Worm (Caenorhabditis elegans) whole organism, L1 larva: ENCODE results near the gene F27B10.1.

Experiments
- C16A3.4 ChIP-seq: fragments of 150-350 bp; optimal IDR thresholded peaks from 2 replicates; lab custom pipeline; 2014; ENCODE audit warnings: missing biosample characterization, missing genetic modification characterization
- Y116A8C.19 ChIP-seq: sonication (generic microtip); optimal IDR thresholded peaks from 2 replicates; lab custom pipeline; 2016; ENCODE audit warnings: missing compliant biosample characterization, missing genetic modification characterization, borderline replicate concordance
- ama-1 ChIP-seq: fragments of 150-350 bp; optimal IDR thresholded peaks from 2 replicates; lab custom pipeline; 2014
- blmp-1 ChIP-seq: fragments of 150-350 bp; optimal IDR thresholded peaks from 2 replicates; lab custom pipeline; 2014; ENCODE audit warnings: missing biosample characterization, missing genetic modification characterization
- ceh-8 ChIP-seq: fragments of 200-800 bp; sonication (Bioruptor generic); optimal IDR thresholded peaks from 2 replicates; lab custom pipeline; 2018; ENCODE audit warnings: mild to moderate bottlenecking, missing genetic modification characterization, moderate library complexity, missing compliant biosample characterization
- dpl-1 ChIP-seq, 3 experiments: fragments of 150-350 bp in 2 of 3; sonication (generic microtip) in 1 of 3; optimal IDR thresholded peaks; 2 replicates each; lab custom pipeline; 2014 to 2017; ENCODE audit warnings: missing biosample characterization in 3 of 3, missing genetic modification characterization in 3 of 3, missing genetic modification reagents in 3 of 3
- efl-1 ChIP-seq, 4 experiments: fragments of 150-350 bp; optimal IDR thresholded peaks in 3 of 4; peaks in 1 of 4; 1 replicate in 1 of 4; 2 replicates in 3 of 4; lab custom pipeline; 2014; ENCODE audit warnings: missing biosample characterization in 2 of 4, missing genetic modification characterization in 2 of 4, missing genetic modification reagents in 2 of 4
- elt-2 ChIP-seq: sonication (generic microtip); optimal IDR thresholded peaks from 2 replicates; lab custom pipeline; 2016; ENCODE audit warnings: missing genetic modification characterization, mild to moderate bottlenecking, inconsistent platforms, missing compliant biosample characterization, missing genetic modification reagents
- elt-3 ChIP-seq, 6 experiments: fragments of 150-350 bp in 1 of 6; sonication (generic microtip); optimal IDR thresholded peaks; 2 replicates each; lab custom pipeline; 2017 to 2018; ENCODE audit warnings: missing biosample characterization in 6 of 6, missing genetic modification characterization in 6 of 6, inconsistent platforms in 1 of 6
- fkh-10 ChIP-seq: sonication (generic microtip); optimal IDR thresholded peaks from 2 replicates; lab custom pipeline; 2017; ENCODE audit warnings: missing biosample characterization, missing genetic modification reagents, missing genetic modification characterization
- grh-1 ChIP-seq: fragments of 200-800 bp; sonication (Bioruptor generic); IDR thresholded peaks from 2 replicates; pipeline ENCODE4 v1.3.6; 2022; ENCODE audit warnings: missing genetic modification reagents, missing genetic modification characterization, missing compliant biosample characterization
- irx-1 ChIP-seq: sonication (generic microtip); optimal IDR thresholded peaks from 2 replicates; lab custom pipeline; 2016; ENCODE audit warnings: missing genetic modification characterization, missing compliant biosample characterization
- lin-13 ChIP-seq: fragments of 150-350 bp; optimal IDR thresholded peaks from 2 replicates; lab custom pipeline; 2014; ENCODE audit warnings: missing biosample characterization, missing genetic modification reagents, missing genetic modification characterization
- lin-14 ChIP-seq: fragments of 200-800 bp; sonication (Bioruptor generic); optimal IDR thresholded peaks from 2 replicates; lab custom pipeline; 2018; ENCODE audit warnings: mild to moderate bottlenecking, missing genetic modification characterization, moderate library complexity, missing compliant biosample characterization
- lin-35 ChIP-seq, 2 experiments: fragments of 150-350 bp; optimal IDR thresholded peaks; 2 replicates each; lab custom pipeline; 2014; ENCODE audit warnings: missing biosample characterization in 2 of 2, missing genetic modification characterization in 2 of 2, missing genetic modification reagents in 2 of 2
- lir-3 ChIP-seq: sonication (generic microtip); optimal IDR thresholded peaks from 2 replicates; lab custom pipeline; 2016; ENCODE audit warnings: mild to moderate bottlenecking, missing genetic modification characterization, moderate library complexity, missing compliant biosample characterization; ENCODE audit not compliant: poor library complexity
- lsy-2 ChIP-seq, 2 experiments: fragments of 150-350 bp; optimal IDR thresholded peaks; 2 replicates each; lab custom pipeline; 2014; ENCODE audit warnings: missing biosample characterization in 2 of 2, missing genetic modification characterization in 2 of 2
- mdl-1 ChIP-seq, 2 experiments: fragments of 150-350 bp; optimal IDR thresholded peaks; 2 replicates each; lab custom pipeline; 2014 to 2017; ENCODE audit warnings: missing biosample characterization in 2 of 2, missing genetic modification characterization in 2 of 2, inconsistent platforms in 1 of 2
- mef-2 ChIP-seq: fragments of 150-350 bp; optimal IDR thresholded peaks from 2 replicates; lab custom pipeline; 2014; ENCODE audit warnings: missing biosample characterization, missing genetic modification characterization
- nhr-19 ChIP-seq: fragments of 200-800 bp; sonication (Bioruptor generic); conservative IDR thresholded peaks from 2 replicates; pipeline ENCODE4 v1.3.6; 2022; ENCODE audit warnings: missing genetic modification characterization, missing compliant biosample characterization
- nhr-20 ChIP-seq: sonication (generic microtip); optimal IDR thresholded peaks from 2 replicates; lab custom pipeline; 2016; ENCODE audit warnings: mild to moderate bottlenecking, missing genetic modification characterization, missing compliant biosample characterization
- nhr-47 ChIP-seq: sonication (generic microtip); optimal IDR thresholded peaks from 2 replicates; lab custom pipeline; 2016; ENCODE audit warnings: mild to moderate bottlenecking, missing genetic modification characterization, moderate library complexity, missing compliant biosample characterization
- nhr-71 ChIP-seq: sonication (generic microtip); optimal IDR thresholded peaks from 2 replicates; lab custom pipeline; 2016; ENCODE audit warnings: mild to moderate bottlenecking, missing genetic modification characterization, moderate library complexity, missing compliant biosample characterization
- nhr-85 ChIP-seq: sonication (generic microtip); peaks from one replicate; lab custom pipeline; 2016; ENCODE audit warnings: missing genetic modification characterization, inconsistent platforms, missing compliant biosample characterization
- nhr-90 ChIP-seq: sonication (generic microtip); optimal IDR thresholded peaks from 2 replicates; lab custom pipeline; 2016; ENCODE audit warnings: mild to moderate bottlenecking, missing genetic modification characterization, missing compliant biosample characterization; ENCODE audit not compliant: poor library complexity
- pax-3 ChIP-seq: fragments of 200-800 bp; sonication (Bioruptor generic); optimal IDR thresholded peaks from 2 replicates; lab custom pipeline; 2018; ENCODE audit warnings: mild to moderate bottlenecking, missing genetic modification characterization, moderate library complexity, missing compliant biosample characterization
- pqm-1 ChIP-seq: sonication (generic microtip); optimal IDR thresholded peaks from 3 replicates; lab custom pipeline; 2017; ENCODE audit warnings: missing biosample characterization, missing genetic modification characterization
- snu-23 ChIP-seq: sonication (generic microtip); optimal IDR thresholded peaks from 2 replicates; lab custom pipeline; 2016; ENCODE audit warnings: missing genetic modification characterization, missing compliant biosample characterization
- tbx-2 ChIP-seq: sonication (generic microtip); optimal IDR thresholded peaks from 2 replicates; lab custom pipeline; 2016; ENCODE audit warnings: missing genetic modification characterization, missing compliant biosample characterization
- unc-130 ChIP-seq: fragments of 150-350 bp; optimal IDR thresholded peaks from 2 replicates; lab custom pipeline; 2017; ENCODE audit warnings: missing biosample characterization, missing genetic modification characterization, inconsistent platforms
- unc-30 ChIP-seq: sonication (generic microtip); optimal IDR thresholded peaks from 2 replicates; lab custom pipeline; 2017; ENCODE audit warnings: missing biosample characterization, missing genetic modification characterization
- unc-86 ChIP-seq: sonication (generic microtip); optimal IDR thresholded peaks from 2 replicates; lab custom pipeline; 2016; ENCODE audit warnings: missing genetic modification characterization, missing compliant biosample characterization
- vab-15 ChIP-seq: sonication (generic microtip); optimal IDR thresholded peaks from 2 replicates; lab custom pipeline; 2017; ENCODE audit warnings: missing genotype, mild to moderate bottlenecking, missing genetic modification characterization, missing compliant biosample characterization

The F27B10.1 gene

DNA sequence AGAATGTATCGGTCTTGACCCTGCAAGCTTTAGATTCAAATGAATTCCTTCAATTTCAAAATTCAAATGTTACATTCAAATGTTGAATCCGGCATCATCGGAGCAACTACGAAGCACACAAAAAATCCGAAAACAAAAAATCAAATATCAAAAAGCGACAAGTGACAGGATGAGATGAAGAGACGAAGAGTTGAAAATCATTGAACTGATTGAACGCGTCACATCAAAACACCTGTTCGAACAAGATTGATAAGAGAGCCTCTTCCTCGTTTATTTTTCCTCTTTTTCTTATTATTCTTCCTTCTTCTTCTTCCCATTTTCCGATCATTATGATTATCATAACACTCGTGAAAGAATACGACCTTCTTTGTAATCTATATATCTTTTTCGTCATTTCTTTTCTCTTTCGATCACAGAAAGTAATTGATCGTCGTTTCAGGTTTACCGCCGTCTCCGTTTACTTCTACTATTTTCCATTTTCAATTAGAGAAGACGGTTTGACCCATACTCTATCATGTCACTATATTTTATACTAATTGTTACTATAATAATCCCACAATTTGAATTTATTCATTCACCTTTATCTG, 13.2 kb downstream of the F27B10.1 start, which contains the start of gene VC5.2 (continued):
- TF ChIP-seq nhr-71 (no peak), elt-2 (tag; lab: Kevin White, UChicago) (no peak), fkh-10 (GFP tag; lab: Kevin White, UChicago) (no peak), unc-130 (tag; lab: Kevin White, UChicago) (no peak)
- TF ChIP-seq, all 84 proteins: peak for 6

ce11 chrV:7087340-7087739, 14.9 kb downstream of the F27B10.1 start:
- no peak for TF ChIP-seq ceh-8 (GFP tag; lab: Kevin White, UChicago)
- TF ChIP-seq, all 84 proteins: peak for 0

DNA sequence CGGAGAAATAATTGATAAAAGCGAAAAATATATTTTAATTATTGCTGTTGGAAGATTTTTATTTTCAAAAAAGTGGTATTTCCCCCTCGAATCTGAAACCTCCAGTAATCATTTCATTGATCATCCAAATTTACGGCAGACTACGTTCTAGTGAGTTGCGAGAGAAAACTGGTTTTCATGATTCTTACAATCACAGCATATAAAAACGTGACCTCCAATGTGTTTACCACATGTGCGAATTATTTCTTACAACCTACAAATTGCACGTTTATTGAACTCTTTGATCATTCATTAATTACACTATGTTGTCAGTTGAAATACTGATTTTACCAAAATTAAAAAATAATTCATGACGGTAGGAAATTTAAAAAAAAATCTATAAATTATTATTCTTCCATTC, 16.8 kb downstream of the F27B10.1 start:
- TF ChIP-seq lin-13 (GFP tag; lab: Kevin White, UChicago) = no peak
- TF ChIP-seq lsy-2 (tag; optimal IDR thresholded peaks at IDR 0.05; lab: Kevin White, UChicago) = peak; percentile 36 to 53
- TF ChIP-seq lir-3 (tag; lab: Kevin White, UChicago) = peak; percentile 44
- peak; percentile 97 for TF ChIP-seq nhr-85 (tag; lab: Kevin White, UChicago)
- TF ChIP-seq nhr-90 = peak; percentile 65
- TF ChIP-seq elt-3 (tag; optimal IDR thresholded peaks at IDR 0.05; lab: Kevin White, UChicago) = peak in 3 of 6 experiments; percentile 64 to 94 (median 75)
- TF ChIP-seq nhr-19 (GFP tag; lab: Robert Waterston, UW) = peak; percentile 71
- peak in 1 of 2 experiments; percentile 72 for TF ChIP-seq mdl-1 (tag; optimal IDR thresholded peaks at IDR 0.05; lab: Kevin White, UChicago)
- TF ChIP-seq elt-2 (tag; lab: Kevin White, UChicago) = no peak
- TF ChIP-seq lin-35 (GFP tag; optimal IDR thresholded peaks at IDR 0.05; lab: Kevin White, UChicago) = peak in 1 of 2 experiments; percentile 81
- TF ChIP-seq C16A3.4 = peak; percentile 42
- no peak for TF ChIP-seq unc-30 (tag; lab: Kevin White, UChicago)
- peak; percentile 73 for TF ChIP-seq snu-23 (GFP tag; lab: Kevin White, UChicago)
- TF ChIP-seq mef-2 (tag; lab: Kevin White, UChicago) = no peak
- no peak for TF ChIP-seq pax-3
- peak; percentile 77 for TF ChIP-seq nhr-71
- TF ChIP-seq efl-1 (optimal IDR thresholded peaks at IDR 0.05; lab: Kevin White, UChicago) = peak in 1 of 2 experiments; percentile 40
- peak; percentile 10 to 94 for TF ChIP-seq efl-1 (GFP tag; optimal IDR thresholded peaks at IDR 0.05 in 1 of 2; lab: Kevin White, UChicago)
- peak; percentile 67 for TF ChIP-seq tbx-2 (tag; lab: Kevin White, UChicago)
- TF ChIP-seq grh-1 = peak; percentile 91
- TF ChIP-seq nhr-20 = peak; percentile 100
- no peak for TF ChIP-seq pqm-1 (tag; lab: Kevin White, UChicago)
- TF ChIP-seq lin-14 (GFP tag; lab: Kevin White, UChicago) = peak; percentile 80
- peak; percentile 61 for TF ChIP-seq vab-15 (tag; lab: Kevin White, UChicago)
- TF ChIP-seq Y116A8C.19 (tag; lab: Kevin White, UChicago) = no peak
- TF ChIP-seq nhr-47 (tag; lab: Kevin White, UChicago) = peak; percentile 27
- TF ChIP-seq unc-130 (tag; lab: Kevin White, UChicago) = peak; percentile 16
- TF ChIP-seq blmp-1 (tag; lab: Kevin White, UChicago) = peak; percentile 70
- TF ChIP-seq dpl-1 (GFP tag; optimal IDR thresholded peaks at IDR 0.05; lab: Kevin White, UChicago) = peak in 1 of 3 experiments; percentile 24
- peak; percentile 5 for TF ChIP-seq irx-1 (tag; lab: Kevin White, UChicago)

DNA sequence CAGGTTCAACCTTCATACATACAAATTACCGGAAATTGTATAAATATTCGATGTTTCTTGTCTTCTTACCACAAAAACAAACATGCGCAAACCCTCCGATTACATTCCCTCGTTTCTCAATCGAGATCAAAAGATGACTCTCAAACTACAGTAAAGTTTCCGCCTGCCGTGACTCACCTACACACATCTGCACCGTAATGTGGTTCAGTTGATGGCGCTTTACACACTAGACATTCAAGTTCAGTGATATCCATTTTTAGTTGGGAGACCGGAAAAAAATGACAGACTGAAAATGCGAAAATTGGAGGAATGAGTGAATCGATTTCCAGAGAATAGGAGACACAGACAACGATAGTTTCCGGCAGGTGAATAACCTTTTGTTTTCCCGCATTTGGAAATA, 18.9 kb downstream of the F27B10.1 start, which contains the start of gene nhr-286:
Gene nhr-286 (minus strand): TSS at position 324 of the 400 bp plus-strand sequence.
- TF ChIP-seq ama-1 (lab: Kevin White, UChicago) (peak; percentile 39), unc-86 (tag; lab: Kevin White, UChicago) (no peak), nhr-20 (peak; percentile 51), nhr-85 (tag; lab: Kevin White, UChicago) (peak; percentile 50)
